Worm (Caenorhabditis elegans) whole organism, young adult: ENCODE results near the gene mua-3.
A peak's percentile ranks its signal among the peaks of the same experiment; 100 is the strongest.

Source experiments
- B0261.1 ChIP-seq: sonication (generic microtip); optimal IDR thresholded peaks from 2 replicates; lab custom pipeline; 2016; ENCODE audit warnings: mild to moderate bottlenecking, missing genetic modification characterization, moderate library complexity, missing compliant biosample characterization
- B0336.3 ChIP-seq: fragments of 200-800 bp; sonication (Bioruptor generic); IDR thresholded peaks from 2 replicates; pipeline ENCODE4 v1.3.6; 2022; ENCODE audit warnings: missing genetic modification characterization, missing compliant biosample characterization
- C06A6.2 ChIP-seq: fragments of 200-800 bp; sonication (Bioruptor generic); conservative IDR thresholded peaks from 2 replicates; pipeline ENCODE4 v1.3.6; 2022; ENCODE audit warnings: missing genetic modification characterization, missing compliant biosample characterization
- F23B12.7 ChIP-seq: sonication (generic microtip); optimal IDR thresholded peaks from 2 replicates; lab custom pipeline; 2017; ENCODE audit warnings: missing genetic modification characterization, mild to moderate bottlenecking, missing compliant biosample characterization, antibody characterized with exemption, moderate library complexity; ENCODE audit not compliant: insufficient read depth
- F52B5.7 ChIP-seq: sonication (generic microtip); optimal IDR thresholded peaks from 2 replicates; lab custom pipeline; 2016; ENCODE audit warnings: mild to moderate bottlenecking, missing genetic modification characterization, missing compliant biosample characterization
- F57A8.1 ChIP-seq: fragments of 200-800 bp; sonication (Bioruptor generic); optimal IDR thresholded peaks from 2 replicates; lab custom pipeline; 2018; ENCODE audit warnings: mild to moderate bottlenecking, missing genetic modification characterization, moderate library complexity, missing compliant biosample characterization
- K12H6.12 ChIP-seq: fragments of 200-800 bp; sonication (Bioruptor generic); optimal IDR thresholded peaks from 2 replicates; lab custom pipeline; 2018; ENCODE audit warnings: mild to moderate bottlenecking, missing genetic modification characterization, missing compliant biosample characterization
- Y56A3A.18 ChIP-seq: fragments of 200-800 bp; sonication (Bioruptor generic); IDR thresholded peaks from 2 replicates; pipeline ENCODE4 v1.3.6; 2022; ENCODE audit warnings: missing genetic modification reagents, missing genetic modification characterization, missing compliant biosample characterization
- aptf-2 ChIP-seq: fragments of 200-800 bp; sonication (Bioruptor generic); conservative IDR thresholded peaks from 2 replicates; pipeline ENCODE4 v1.3.6; 2022; ENCODE audit warnings: missing genetic modification reagents, missing genetic modification characterization, missing compliant biosample characterization
- aptf-3 ChIP-seq: fragments of 200-800 bp; sonication (Bioruptor generic); IDR thresholded peaks from 2 replicates; pipeline ENCODE4 v1.3.6; 2022; ENCODE audit warnings: missing genetic modification characterization, missing compliant biosample characterization
- athp-1 ChIP-seq: sonication (generic microtip); optimal IDR thresholded peaks from 2 replicates; lab custom pipeline; 2017; ENCODE audit warnings: mild to moderate bottlenecking, missing genetic modification characterization, missing compliant biosample characterization
- attf-5 ChIP-seq: fragments of 200-800 bp; sonication (Bioruptor generic); optimal IDR thresholded peaks from 2 replicates; lab custom pipeline; 2018; ENCODE audit warnings: mild to moderate bottlenecking, missing genetic modification characterization, missing compliant biosample characterization
- cebp-1 ChIP-seq, 2 experiments: fragments of 200-800 bp in 1 of 2; sonication (Bioruptor generic) in 1 of 2; sonication (generic microtip) in 1 of 2; IDR thresholded peaks in 1 of 2; optimal IDR thresholded peaks in 1 of 2; 2 replicates each; pipeline versions ENCODE4 v1.3.6 to Lab custom; 2017 to 2022; ENCODE audit warnings: missing compliant biosample characterization in 2 of 2, missing genetic modification characterization in 2 of 2, mild to moderate bottlenecking in 1 of 2, missing genetic modification reagents in 1 of 2, moderate library complexity in 1 of 2
- ceh-100 ChIP-seq: fragments of 200-800 bp; sonication (Bioruptor generic); IDR thresholded peaks from 2 replicates; pipeline ENCODE4 v1.3.6; 2022; ENCODE audit warnings: missing genetic modification reagents, missing genetic modification characterization, missing compliant biosample characterization
- ceh-58 ChIP-seq: fragments of 200-800 bp; sonication (Bioruptor generic); IDR thresholded peaks from 2 replicates; pipeline ENCODE4 v1.3.6; 2022; ENCODE audit warnings: missing genetic modification characterization, missing compliant biosample characterization
- chd-7 ChIP-seq: sonication (generic microtip); optimal IDR thresholded peaks from 2 replicates; lab custom pipeline; 2016; ENCODE audit warnings: mild to moderate bottlenecking, missing genetic modification characterization, moderate library complexity, missing compliant biosample characterization
- dpff-1 ChIP-seq: sonication (generic microtip); optimal IDR thresholded peaks from 2 replicates; lab custom pipeline; 2017; ENCODE audit warnings: mild to moderate bottlenecking, missing genetic modification characterization, missing compliant biosample characterization
- dpl-1 ChIP-seq: fragments of 150-350 bp; optimal IDR thresholded peaks from 2 replicates; lab custom pipeline; 2014; ENCODE audit warnings: missing biosample characterization, missing genetic modification reagents, missing genetic modification characterization
- ets-4 ChIP-seq: fragments of 200-800 bp; sonication (Bioruptor generic); optimal IDR thresholded peaks from 2 replicates; lab custom pipeline; 2018; ENCODE audit warnings: mild to moderate bottlenecking, missing genetic modification characterization, missing compliant biosample characterization
- hlh-12 ChIP-seq: sonication (generic microtip); optimal IDR thresholded peaks from 2 replicates; lab custom pipeline; 2016; ENCODE audit warnings: missing genetic modification characterization, missing compliant biosample characterization
- hlh-26 ChIP-seq: fragments of 200-800 bp; sonication (Bioruptor generic); conservative IDR thresholded peaks from 2 replicates; pipeline ENCODE4 v1.3.6; 2022; ENCODE audit warnings: missing genetic modification reagents, missing genetic modification characterization, missing compliant biosample characterization
- let-607 ChIP-seq, 2 experiments: fragments of 200-800 bp in 1 of 2; sonication (Bioruptor generic) in 1 of 2; sonication (generic microtip) in 1 of 2; optimal IDR thresholded peaks; 2 replicates each; lab custom pipeline; 2016 to 2018; ENCODE audit warnings: mild to moderate bottlenecking in 2 of 2, missing compliant biosample characterization in 2 of 2, missing genetic modification characterization in 2 of 2, moderate library complexity in 2 of 2, missing genotype in 1 of 2
- lin-35 ChIP-seq, 3 experiments: fragments of 150-350 bp in 2 of 3; sonication (generic microtip) in 1 of 3; optimal IDR thresholded peaks; 2 replicates each; lab custom pipeline; 2014 to 2018; ENCODE audit warnings: missing biosample characterization in 3 of 3, missing genetic modification characterization in 3 of 3, missing genetic modification reagents in 3 of 3
- lin-40 ChIP-seq: sonication (generic microtip); optimal IDR thresholded peaks from 2 replicates; lab custom pipeline; 2016; ENCODE audit warnings: missing genetic modification characterization, mild to moderate bottlenecking, missing compliant biosample characterization, missing genotype, missing genetic modification reagents
- lir-1 ChIP-seq: fragments of 200-800 bp; sonication (Bioruptor generic); conservative IDR thresholded peaks from 2 replicates; pipeline ENCODE4 v1.3.6; 2022; ENCODE audit warnings: missing genetic modification reagents, missing genetic modification characterization, missing compliant biosample characterization
- madf-3 ChIP-seq: fragments of 200-800 bp; sonication (Bioruptor generic); IDR thresholded peaks from 2 replicates; pipeline ENCODE4 v1.3.6; 2022; ENCODE audit warnings: missing genetic modification reagents, missing genetic modification characterization, missing compliant biosample characterization
- madf-8 ChIP-seq: fragments of 200-800 bp; sonication (Bioruptor generic); conservative IDR thresholded peaks from 2 replicates; pipeline ENCODE4 v1.3.6; 2022; ENCODE audit warnings: missing genetic modification reagents, missing genetic modification characterization, missing compliant biosample characterization
- mcd-1 ChIP-seq: fragments of 200-800 bp; sonication (Bioruptor generic); IDR thresholded peaks from 2 replicates; pipeline ENCODE4 v1.3.6; 2022; ENCODE audit warnings: missing genetic modification reagents, missing genetic modification characterization, missing compliant biosample characterization
- nhr-90 ChIP-seq: sonication (generic microtip); optimal IDR thresholded peaks from 2 replicates; lab custom pipeline; 2016; ENCODE audit warnings: missing genotype, mild to moderate bottlenecking, missing genetic modification characterization, missing compliant biosample characterization
- pbrm-1 ChIP-seq: fragments of 200-800 bp; sonication (Bioruptor generic); IDR thresholded peaks from 2 replicates; pipeline ENCODE4 v1.3.6; 2022; ENCODE audit warnings: missing genetic modification reagents, missing genetic modification characterization, missing compliant biosample characterization
- rec-8 ChIP-seq, 2 experiments: sonication (generic microtip); optimal IDR thresholded peaks; 2 replicates each; lab custom pipeline; 2016; ENCODE audit warnings: mild to moderate bottlenecking in 2 of 2, missing genetic modification characterization in 2 of 2, missing genetic modification reagents in 2 of 2, missing genotype in 2 of 2, missing biosample characterization in 1 of 2, missing compliant biosample characterization in 1 of 2, moderate library complexity in 1 of 2
- sea-2 ChIP-seq: fragments of 200-800 bp; sonication (Bioruptor generic); IDR thresholded peaks from 2 replicates; pipeline ENCODE4 v1.3.6; 2022; ENCODE audit warnings: missing genetic modification characterization, missing compliant biosample characterization
- snpc-1.3 ChIP-seq: sonication (generic microtip); optimal IDR thresholded peaks from 2 replicates; lab custom pipeline; 2017; ENCODE audit warnings: missing genetic modification characterization, mild to moderate bottlenecking, missing compliant biosample characterization, antibody characterized with exemption, moderate library complexity, missing genotype, missing genetic modification reagents; ENCODE audit not compliant: insufficient read depth
- snpc-3.4 ChIP-seq: sonication (generic microtip); optimal IDR thresholded peaks from 2 replicates; lab custom pipeline; 2017; ENCODE audit warnings: missing genetic modification characterization, mild to moderate bottlenecking, missing compliant biosample characterization, antibody characterized with exemption, moderate library complexity, missing genotype, missing genetic modification reagents
- somi-1 ChIP-seq: fragments of 200-800 bp; sonication (Bioruptor generic); optimal IDR thresholded peaks from 2 replicates; lab custom pipeline; 2018; ENCODE audit warnings: mild to moderate bottlenecking, missing genetic modification characterization, missing compliant biosample characterization
- tbp1 ChIP-seq: fragments of 200-800 bp; sonication (Bioruptor generic); optimal IDR thresholded peaks from 2 replicates; lab custom pipeline; 2018; ENCODE audit warnings: mild to moderate bottlenecking, missing genetic modification characterization, missing compliant biosample characterization
- tbx-9 ChIP-seq: sonication (generic microtip); optimal IDR thresholded peaks from 2 replicates; lab custom pipeline; 2016; ENCODE audit warnings: borderline replicate concordance, missing genetic modification characterization, inconsistent platforms, missing compliant biosample characterization
- tlf-1 ChIP-seq: fragments of 200-800 bp; sonication (Bioruptor generic); optimal IDR thresholded peaks from 2 replicates; lab custom pipeline; 2018; ENCODE audit warnings: mild to moderate bottlenecking, missing genetic modification characterization, missing compliant biosample characterization

mua-3 gene

DNA sequence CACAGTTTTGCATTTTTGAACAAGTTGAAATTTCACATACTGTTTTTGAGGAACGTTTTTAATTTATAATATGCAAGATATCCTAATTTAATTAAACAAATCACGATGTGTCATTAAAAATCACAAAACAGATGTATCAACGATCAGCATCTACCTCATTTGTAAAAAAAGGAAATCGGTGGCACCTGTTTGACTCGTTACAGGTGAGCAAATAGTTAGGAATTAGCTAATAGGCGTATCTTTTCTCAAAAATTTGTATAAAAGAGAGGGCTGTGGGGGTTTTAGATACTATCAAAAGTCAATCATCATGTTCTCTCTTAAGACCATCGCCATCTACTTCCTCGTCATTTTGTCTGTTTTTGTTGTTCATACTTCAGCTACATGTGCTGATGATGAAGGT lies 38.6 kb downstream of the mua-3 start, which contains the start of gene T20G5.8:
Gene T20G5.8 (plus strand): TSS at position 301 of the 400 bp plus-strand sequence.
- no peak for TF ChIP-seq lin-40 (tag; lab: Kevin White, UChicago)
- no peak for TF ChIP-seq aptf-3 (GFP tag; lab: Robert Waterston, UW)
- TF ChIP-seq mcd-1: no peak
- no peak for TF ChIP-seq pbrm-1 (GFP tag; lab: Robert Waterston, UW)
- no peak for TF ChIP-seq chd-7 (tag; lab: Kevin White, UChicago)
- no peak for TF ChIP-seq Y56A3A.18 (GFP tag; lab: Robert Waterston, UW)
- TF ChIP-seq athp-1: no peak
- TF ChIP-seq sea-2 (GFP tag; lab: Robert Waterston, UW): no peak

DNA sequence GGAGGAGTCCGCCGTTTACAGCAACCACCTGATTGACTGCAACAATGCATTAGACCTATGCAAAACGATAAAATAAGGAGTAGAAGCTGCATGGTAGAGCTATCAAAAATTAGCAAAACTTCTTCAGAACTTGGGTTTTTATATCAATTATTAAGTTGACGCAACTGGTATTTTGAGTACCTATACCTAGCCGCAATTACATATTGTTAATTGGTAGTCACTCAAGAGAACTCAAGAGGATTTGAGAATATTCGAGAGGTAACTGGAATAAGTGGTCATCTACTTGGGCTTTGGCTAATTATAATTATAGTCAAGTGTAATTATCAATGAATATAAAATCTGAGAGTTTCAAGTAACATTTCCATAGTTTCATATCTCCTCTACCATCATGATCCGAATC lies 40.7 kb downstream of the mua-3 start, which contains the start of the genes T20G5.13 and T20G5.12:
Gene T20G5.13 (minus strand): TSS at position 101 of the 400 bp plus-strand sequence.
Gene T20G5.12 (plus strand): TSS at position 370 of the 400 bp plus-strand sequence.
- TF ChIP-seq K12H6.12 (tag; lab: Kevin White, UChicago) (no peak), nhr-90 (no peak), hlh-26 (GFP tag; lab: Robert Waterston, UW) (no peak)
- TF ChIP-seq, all 124 proteins: peak for 0

DNA sequence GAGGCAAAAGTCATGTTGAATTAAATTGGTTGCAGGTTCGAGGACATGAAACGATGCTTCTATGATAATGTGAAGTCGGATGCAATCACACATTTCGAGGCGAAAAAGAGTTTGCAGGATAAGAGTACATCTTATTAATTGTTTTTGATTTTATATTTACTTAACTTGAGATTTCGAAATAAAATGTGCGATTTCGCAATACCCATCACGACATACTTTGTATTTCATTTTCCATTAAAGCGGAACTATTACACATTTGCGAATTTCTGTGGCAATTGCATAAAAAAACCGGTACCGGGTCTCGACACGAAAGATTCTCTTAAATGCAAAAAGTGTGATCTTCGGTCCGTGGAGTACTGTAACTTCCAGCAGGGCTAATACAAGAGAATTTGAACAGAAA lies 41.9 kb downstream of the mua-3 start:
- TF ChIP-seq cebp-1 (GFP tag; IDR thresholded peaks at IDR 0.05; lab: Robert Waterston, UW) (peak; percentile 87; the same call in 1 of the 2 replicates), cebp-1 (tag; optimal IDR thresholded peaks at IDR 0.05; lab: Kevin White, UChicago) (peak; percentile 99), tbp1 (GFP tag; lab: Kevin White, UChicago) (no peak)

DNA sequence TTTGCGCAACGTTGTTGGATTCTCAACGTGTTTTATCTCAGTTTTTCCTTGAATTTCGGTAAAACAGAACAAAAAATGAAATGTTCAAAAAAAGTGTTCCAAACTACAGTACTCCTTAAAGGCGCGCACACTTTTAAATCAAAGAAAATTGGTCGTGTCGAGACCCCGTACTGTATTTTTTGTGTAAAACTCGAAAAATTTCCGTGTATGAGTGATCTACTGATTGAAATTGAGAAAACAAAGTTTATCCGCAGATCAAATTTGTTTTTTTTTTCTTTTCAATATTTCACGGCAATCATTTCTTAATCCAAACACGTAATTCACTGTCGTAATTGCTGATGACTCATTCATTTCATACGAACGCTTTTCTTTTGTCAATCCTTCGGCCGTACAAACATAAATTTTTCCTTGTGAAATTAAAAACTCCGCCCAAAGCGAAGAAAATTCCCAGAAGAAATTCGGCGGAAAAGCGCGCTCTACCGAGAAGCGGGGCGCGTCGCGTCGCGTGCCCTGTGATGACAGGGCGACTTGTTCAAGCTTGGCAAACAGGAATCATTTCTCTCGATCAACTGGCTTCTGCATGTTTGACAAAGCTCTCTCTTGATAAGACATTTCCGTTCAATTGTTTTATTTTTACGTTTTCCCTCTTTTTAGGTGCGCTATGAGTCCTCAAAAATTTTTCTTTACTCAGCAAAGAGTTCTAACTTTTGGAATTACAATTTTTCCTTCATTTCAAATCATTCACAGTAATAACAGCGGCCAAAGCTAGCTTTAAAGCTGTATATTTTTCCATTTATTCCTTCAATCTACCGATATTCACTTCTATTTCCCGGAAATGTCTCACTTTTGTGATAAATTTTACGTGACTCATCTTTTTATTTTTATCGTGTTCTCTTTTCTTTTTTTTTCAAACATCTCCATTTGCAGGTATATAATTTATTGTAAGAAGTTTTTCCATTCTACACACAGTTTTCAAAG lies 42.7 kb downstream of the mua-3 start, which contains the start of gene chc-1:
Gene chc-1 (plus strand): TSS at position 928 of the 978 bp plus-strand sequence.
- TF ChIP-seq aptf-2 (GFP tag; lab: Robert Waterston, UW) (peak; percentile 72), dpff-1 (tag; lab: Kevin White, UChicago) (no peak), tlf-1 (GFP tag; lab: Kevin White, UChicago) (peak; percentile 20), rec-8 (tag; optimal IDR thresholded peaks at IDR 0.05; lab: Kevin White, UChicago) (no peak), lir-1 (GFP tag; lab: Robert Waterston, UW) (no peak), somi-1 (no peak), tbx-9 (tag; lab: Kevin White, UChicago) (no peak), lin-35 (GFP tag; optimal IDR thresholded peaks at IDR 0.05; lab: Kevin White, UChicago) (no peak), ceh-58 (GFP tag; lab: Robert Waterston, UW) (no peak), F52B5.7 (tag; lab: Kevin White, UChicago) (no peak), Y56A3A.18 (GFP tag; lab: Robert Waterston, UW) (no peak), madf-3 (GFP tag; lab: Robert Waterston, UW) (peak; percentile 89), C06A6.2 (no peak), F57A8.1 (GFP tag; lab: Kevin White, UChicago) (no peak), ets-4 (GFP tag; lab: Kevin White, UChicago) (no peak), madf-8 (GFP tag; lab: Robert Waterston, UW) (peak; percentile 75), hlh-12 (tag; lab: Kevin White, UChicago) (no peak), F23B12.7 (tag; lab: Kevin White, UChicago) (no peak), mcd-1 (peak; percentile 67), B0336.3 (no peak), dpl-1 (GFP tag; lab: Kevin White, UChicago) (peak; percentile 46), snpc-3.4 (tag; lab: Kevin White, UChicago) (no peak), aptf-3 (GFP tag; lab: Robert Waterston, UW) (0 out of 2 replicates have a peak, but pooled peaks have one; percentile 39), cebp-1 (GFP tag; IDR thresholded peaks at IDR 0.05; lab: Robert Waterston, UW) (no peak), cebp-1 (tag; optimal IDR thresholded peaks at IDR 0.05; lab: Kevin White, UChicago) (peak; percentile 16), B0261.1 (tag; lab: Kevin White, UChicago) (no peak), snpc-1.3 (tag; lab: Kevin White, UChicago) (no peak), ceh-100 (GFP tag; lab: Robert Waterston, UW) (no peak), attf-5 (peak; percentile 33), let-607 (tag; optimal IDR thresholded peaks at IDR 0.05; lab: Kevin White, UChicago) (peak in 1 of 2 experiments; percentile 41)
